Worm (Caenorhabditis elegans) whole organism, L3 larva: Measurements from ENCODE around the gene T25B6.4.

Experiments used
- ceh-28 ChIP-seq: fragments of 150-350 bp; optimal IDR thresholded peaks from 2 replicates; lab custom pipeline; 2014; ENCODE audit warnings: missing biosample characterization, missing genetic modification reagents, missing genetic modification characterization
- fos-1 ChIP-seq: fragments of 150-350 bp; optimal IDR thresholded peaks from 2 replicates; lab custom pipeline; 2014; ENCODE audit warnings: missing biosample characterization, missing genetic modification characterization
- nhr-11 ChIP-seq: fragments of 150-350 bp; optimal IDR thresholded peaks from 2 replicates; lab custom pipeline; 2014; ENCODE audit warnings: missing biosample characterization, missing genetic modification characterization
- nhr-237 ChIP-seq: fragments of 150-350 bp; optimal IDR thresholded peaks from 2 replicates; lab custom pipeline; 2014; ENCODE audit warnings: missing biosample characterization, missing genetic modification characterization
- nhr-25 ChIP-seq: sonication (generic microtip); optimal IDR thresholded peaks from 2 replicates; lab custom pipeline; 2017; ENCODE audit warnings: missing biosample characterization, missing genetic modification characterization
- nhr-76 ChIP-seq: fragments of 150-350 bp; sonication (generic microtip); optimal IDR thresholded peaks from 5 replicates; lab custom pipeline; 2014; ENCODE audit warnings: missing biosample characterization, missing genetic modification characterization
- nhr-77 ChIP-seq: fragments of 150-350 bp; optimal IDR thresholded peaks from 2 replicates; lab custom pipeline; 2014; ENCODE audit warnings: missing biosample characterization, missing genetic modification characterization

- TF ChIP-seq nhr-25 (tag; lab: Kevin White, UChicago) (no peak), nhr-237 (tag; lab: Kevin White, UChicago) (no peak), nhr-76 (no peak), nhr-11 (no peak), fos-1 (tag; lab: Kevin White, UChicago) (no peak), nhr-77 (tag; lab: Kevin White, UChicago) (no peak), ceh-28 (tag; lab: Kevin White, UChicago) (no peak)
Measured at ce11 chrX:9045913-9046312, 30.4 kb downstream of the T25B6.4 start, which contains the start of gene prdm-14.
